Fruit fly (Drosophila melanogaster): ENCODE data around the gene foxo.

The foxo gene

DNA sequence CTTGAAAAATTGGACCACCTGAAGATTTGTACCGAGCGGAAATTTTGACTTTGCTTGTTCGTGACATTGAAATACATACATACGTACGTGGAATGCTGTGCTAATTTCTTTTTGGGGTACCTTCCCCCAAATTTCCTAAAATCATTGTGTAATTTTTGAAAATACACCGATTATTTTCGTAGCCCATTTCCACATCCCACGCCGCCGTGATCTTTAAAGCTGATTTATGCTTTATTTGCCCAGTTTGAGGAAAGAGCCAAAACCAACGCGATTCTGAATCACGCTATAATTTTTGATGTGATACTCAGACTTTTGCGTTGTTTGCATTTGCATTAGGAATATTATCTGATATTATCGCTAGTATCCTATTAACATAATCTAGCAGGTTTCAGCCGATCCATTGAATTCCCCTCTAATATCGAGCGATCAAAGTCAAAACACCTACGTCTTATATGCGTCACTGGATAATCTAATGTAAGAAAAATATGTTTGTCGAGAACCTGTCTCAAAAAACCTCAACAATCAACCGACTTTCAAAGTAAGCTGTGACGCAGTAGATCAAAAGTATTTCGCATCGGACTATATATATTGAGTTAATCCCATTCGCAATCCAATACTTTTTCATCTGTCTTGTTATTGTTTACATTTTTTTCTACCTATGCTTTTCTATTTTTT, 6.3 kb downstream of the foxo start:
- no peak for TF ChIP-seq psq (optimal IDR thresholded peaks at IDR 0.05)
- no peak for TF ChIP-seq EcR (GFP tag; optimal IDR thresholded peaks at IDR 0.05)
- no peak for TF ChIP-seq usp (GFP tag; optimal IDR thresholded peaks at IDR 0.05)
- TF ChIP-seq CG8478 (optimal IDR thresholded peaks at IDR 0.05) = no peak

DNA sequence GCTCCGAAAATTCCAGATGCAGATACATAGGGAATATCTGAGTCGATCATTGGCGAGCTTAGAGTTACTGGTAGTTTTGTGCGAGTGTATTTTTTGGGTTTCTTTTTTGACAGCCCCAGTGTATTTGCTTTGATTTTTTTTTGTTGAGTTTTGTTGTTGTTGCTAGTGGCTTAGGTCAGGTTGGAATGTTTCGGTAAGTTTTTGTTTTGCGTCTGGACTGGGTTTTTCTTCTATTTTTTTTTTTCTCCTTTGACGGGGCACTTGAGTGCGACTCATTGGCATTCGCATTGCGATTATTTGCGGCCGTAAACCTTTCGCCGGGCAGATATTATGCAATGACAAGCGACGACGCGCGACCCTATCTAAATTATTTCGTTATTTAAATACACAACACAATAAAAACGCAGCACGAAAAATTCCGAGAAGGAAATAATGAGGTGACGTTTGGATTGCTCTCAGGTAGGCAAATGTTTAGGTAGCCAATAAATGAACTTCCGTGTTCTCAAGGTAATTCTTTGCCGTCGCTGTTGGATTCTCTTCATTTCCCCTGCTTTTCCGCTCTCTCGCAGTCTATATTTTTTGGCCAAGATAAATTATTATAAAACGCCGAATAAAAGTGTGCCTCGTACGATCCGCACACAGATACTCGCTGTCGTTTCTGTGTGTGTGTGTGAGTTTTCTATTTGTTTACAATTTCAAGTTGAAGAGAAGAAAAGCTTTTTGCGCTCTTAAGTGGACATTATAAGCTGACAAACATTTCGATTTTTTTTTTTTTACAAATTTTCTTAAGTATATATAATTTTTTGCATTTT, 7.6 kb downstream of the foxo start:
- no peak for TF ChIP-seq pan (optimal IDR thresholded peaks at IDR 0.05)
- no peak for TF ChIP-seq CG8478 (optimal IDR thresholded peaks at IDR 0.05)
- TF ChIP-seq Dll (optimal IDR thresholded peaks at IDR 0.05) = no peak
- no peak for TF ChIP-seq usp (GFP tag; optimal IDR thresholded peaks at IDR 0.05)
- TF ChIP-seq EcR (GFP tag; optimal IDR thresholded peaks at IDR 0.05) = no peak
- TF ChIP-seq psq (optimal IDR thresholded peaks at IDR 0.05) = no peak

DNA sequence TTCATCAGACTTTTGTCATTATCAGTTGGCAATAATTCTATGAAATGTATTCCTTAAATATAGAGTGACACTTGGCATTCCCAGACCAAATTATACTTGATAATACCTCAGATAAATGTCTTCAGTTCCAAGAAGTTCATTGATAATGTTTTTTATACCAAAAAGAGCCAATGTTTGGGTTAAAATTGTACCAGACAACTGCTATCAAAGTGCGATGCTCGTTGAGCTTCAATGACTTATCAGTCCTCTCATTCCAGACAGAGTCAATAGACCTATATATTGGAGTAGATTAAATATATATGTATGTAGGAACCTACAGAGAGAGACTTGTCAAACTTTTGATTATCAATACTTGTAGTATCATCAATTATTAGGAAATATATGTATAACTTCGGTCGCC, 8.5 kb downstream of the foxo start:
- TF ChIP-seq EcR (GFP tag; optimal IDR thresholded peaks at IDR 0.05) (no peak), Dll (optimal IDR thresholded peaks at IDR 0.05) (no peak), psq (optimal IDR thresholded peaks at IDR 0.05) (no peak), usp (GFP tag; optimal IDR thresholded peaks at IDR 0.05) (no peak), pan (optimal IDR thresholded peaks at IDR 0.05) (no peak), CG8478 (optimal IDR thresholded peaks at IDR 0.05) (no peak)

DNA sequence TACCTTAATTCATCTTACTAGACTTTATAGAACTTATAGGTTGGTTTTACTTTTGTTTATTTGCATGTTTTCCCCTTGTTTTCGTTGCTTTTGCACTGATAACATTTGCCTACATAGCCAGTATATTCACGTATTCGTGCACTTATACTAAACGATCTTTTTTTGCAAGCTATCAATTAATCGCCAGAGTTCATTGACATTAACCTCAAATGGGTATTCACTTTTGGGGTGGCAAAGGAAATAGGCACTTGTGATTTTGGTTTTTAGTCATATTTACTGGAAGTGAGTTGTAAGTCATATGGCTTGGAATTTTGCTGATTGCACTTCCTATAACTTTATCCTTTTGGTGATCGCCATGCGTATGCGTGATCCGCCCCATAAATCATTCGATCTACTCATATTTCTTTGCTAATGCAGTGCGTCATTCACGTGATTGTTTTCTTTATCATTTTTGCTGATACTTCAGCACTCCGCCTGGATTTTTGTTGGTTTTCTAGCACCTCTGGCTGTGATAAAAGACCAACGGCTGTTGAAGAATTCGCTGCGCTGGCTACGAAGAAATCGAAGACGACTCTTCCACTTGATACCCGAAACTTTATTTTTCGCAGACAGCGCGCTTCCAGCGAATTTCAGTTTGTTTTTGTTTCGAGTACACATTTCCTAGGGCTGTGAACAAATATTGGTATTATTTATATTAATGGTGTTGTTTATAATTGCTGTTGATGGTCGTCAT, 11.3 kb downstream of the foxo start:
- TF ChIP-seq usp (GFP tag; optimal IDR thresholded peaks at IDR 0.05) (no peak), CG8478 (optimal IDR thresholded peaks at IDR 0.05) (no peak), Dll (optimal IDR thresholded peaks at IDR 0.05) (no peak), pan (optimal IDR thresholded peaks at IDR 0.05) (no peak), EcR (GFP tag; optimal IDR thresholded peaks at IDR 0.05) (no peak), psq (optimal IDR thresholded peaks at IDR 0.05) (no peak)

DNA sequence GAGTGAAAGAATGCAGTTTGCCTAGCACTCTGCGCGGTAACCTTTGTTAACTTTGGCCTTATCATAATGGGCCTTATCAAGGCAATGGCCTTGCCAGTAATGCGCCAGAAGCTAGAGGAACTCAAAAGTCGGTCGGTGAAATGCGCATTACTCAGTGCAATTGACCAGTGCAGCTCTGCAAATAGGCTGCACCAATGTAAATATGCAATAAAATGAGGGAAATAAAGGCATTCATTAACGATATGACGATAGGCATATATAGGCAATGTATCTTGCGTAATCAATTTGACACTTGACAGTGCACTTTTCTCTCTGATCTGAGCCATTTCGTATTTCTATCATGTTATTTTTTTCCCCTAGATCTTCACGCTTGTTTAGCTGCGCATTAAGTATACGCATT, 13.4 kb downstream of the foxo start:
- TF ChIP-seq EcR (GFP tag; optimal IDR thresholded peaks at IDR 0.05) (no peak), pan (optimal IDR thresholded peaks at IDR 0.05) (no peak), usp (GFP tag; optimal IDR thresholded peaks at IDR 0.05) (no peak), CG8478 (optimal IDR thresholded peaks at IDR 0.05) (no peak), psq (optimal IDR thresholded peaks at IDR 0.05) (no peak), Dll (optimal IDR thresholded peaks at IDR 0.05) (no peak)

DNA sequence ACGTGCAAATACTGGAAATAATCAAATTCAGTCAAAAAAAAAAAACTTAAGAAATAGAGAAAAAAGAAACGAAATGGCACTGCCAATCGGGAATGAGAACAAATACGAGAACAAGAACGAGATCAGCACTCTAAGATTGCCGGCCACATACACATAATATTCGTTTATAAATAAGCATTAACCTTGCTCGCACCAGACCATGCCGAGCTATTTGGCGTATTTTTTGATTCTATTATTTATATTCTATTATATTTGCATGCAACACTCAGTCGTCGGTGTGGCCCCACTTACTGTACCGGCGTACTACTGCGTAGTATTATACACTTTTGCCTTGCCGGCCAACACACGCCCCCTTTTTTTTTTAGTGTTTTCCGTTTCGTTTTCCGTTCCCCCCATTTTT, 13.9 kb downstream of the foxo start:
- TF ChIP-seq usp (GFP tag; optimal IDR thresholded peaks at IDR 0.05) (no peak), pan (optimal IDR thresholded peaks at IDR 0.05) (no peak), EcR (GFP tag; optimal IDR thresholded peaks at IDR 0.05) (no peak), Dll (optimal IDR thresholded peaks at IDR 0.05) (no peak), CG8478 (optimal IDR thresholded peaks at IDR 0.05) (no peak), psq (optimal IDR thresholded peaks at IDR 0.05) (no peak)

DNA sequence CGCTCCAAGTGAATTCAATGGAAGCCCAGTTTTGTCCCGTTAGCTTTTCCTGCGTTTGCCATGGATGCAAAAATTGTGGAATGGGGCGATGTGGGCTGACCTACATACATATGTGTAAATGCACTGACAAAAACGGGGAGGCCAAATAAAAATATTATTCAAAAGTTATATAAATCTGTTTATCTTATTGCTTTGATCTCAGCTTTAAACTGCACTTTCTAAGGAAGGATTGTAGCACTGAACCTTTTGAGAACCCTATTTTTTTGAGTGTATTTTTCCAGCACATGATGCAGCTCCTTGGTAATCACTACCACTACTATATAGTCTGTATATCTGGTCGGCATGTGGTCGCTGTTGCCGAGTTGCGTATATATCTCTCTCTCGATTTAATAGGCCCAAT, 20.3 kb downstream of the foxo start:
- no peak for TF ChIP-seq EcR (GFP tag; optimal IDR thresholded peaks at IDR 0.05)

DNA sequence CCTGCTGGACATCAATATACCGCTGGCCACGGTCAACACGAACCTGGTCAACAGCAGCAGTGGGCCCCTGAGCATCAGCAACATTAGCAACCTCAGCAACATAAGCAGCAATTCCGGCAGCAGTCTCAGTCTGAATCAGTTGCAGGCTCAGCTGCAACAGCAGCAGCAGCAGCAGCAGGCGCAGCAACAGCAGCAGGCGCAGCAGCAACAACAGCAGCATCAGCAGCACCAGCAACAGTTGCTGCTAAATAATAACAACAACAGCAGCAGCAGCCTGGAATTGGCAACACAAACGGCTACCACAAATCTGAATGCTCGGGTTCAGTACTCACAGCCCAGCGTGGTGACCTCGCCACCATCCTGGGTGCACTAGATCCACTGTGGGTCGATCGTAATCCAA, 24.8 kb downstream of the foxo start:
- no peak for TF ChIP-seq Dll (optimal IDR thresholded peaks at IDR 0.05)
- TF ChIP-seq psq (optimal IDR thresholded peaks at IDR 0.05) = no peak
- TF ChIP-seq EcR (GFP tag; optimal IDR thresholded peaks at IDR 0.05) = no peak
- no peak for TF ChIP-seq pan (optimal IDR thresholded peaks at IDR 0.05)
- TF ChIP-seq usp (GFP tag; optimal IDR thresholded peaks at IDR 0.05) = no peak
- no peak for TF ChIP-seq CG8478 (optimal IDR thresholded peaks at IDR 0.05)

DNA sequence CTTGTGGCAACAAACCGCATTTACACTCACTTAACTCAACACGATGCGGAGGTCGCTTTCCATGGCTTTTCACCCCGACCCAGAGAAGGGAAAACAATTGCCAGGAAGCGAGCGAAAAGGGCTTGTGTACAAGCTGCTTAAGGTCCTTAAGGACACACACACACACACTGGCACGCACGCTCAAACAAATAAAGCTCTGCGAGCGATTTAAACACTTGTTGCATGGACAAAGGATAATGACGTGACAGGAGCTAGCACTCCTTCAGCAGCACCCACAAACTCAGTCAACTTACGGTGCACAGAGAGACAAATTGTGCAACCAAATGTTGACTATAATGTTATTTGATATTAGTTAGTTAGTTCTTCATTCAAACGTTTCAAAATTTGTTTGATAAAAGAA, 28.8 kb downstream of the foxo start:
- TF ChIP-seq psq (optimal IDR thresholded peaks at IDR 0.05) = no peak
- TF ChIP-seq CG8478 (optimal IDR thresholded peaks at IDR 0.05) = no peak
- TF ChIP-seq Dll (optimal IDR thresholded peaks at IDR 0.05) = no peak
- no peak for TF ChIP-seq EcR (GFP tag; optimal IDR thresholded peaks at IDR 0.05)
- no peak for TF ChIP-seq usp (GFP tag; optimal IDR thresholded peaks at IDR 0.05)
- no peak for TF ChIP-seq pan (optimal IDR thresholded peaks at IDR 0.05)

DNA sequence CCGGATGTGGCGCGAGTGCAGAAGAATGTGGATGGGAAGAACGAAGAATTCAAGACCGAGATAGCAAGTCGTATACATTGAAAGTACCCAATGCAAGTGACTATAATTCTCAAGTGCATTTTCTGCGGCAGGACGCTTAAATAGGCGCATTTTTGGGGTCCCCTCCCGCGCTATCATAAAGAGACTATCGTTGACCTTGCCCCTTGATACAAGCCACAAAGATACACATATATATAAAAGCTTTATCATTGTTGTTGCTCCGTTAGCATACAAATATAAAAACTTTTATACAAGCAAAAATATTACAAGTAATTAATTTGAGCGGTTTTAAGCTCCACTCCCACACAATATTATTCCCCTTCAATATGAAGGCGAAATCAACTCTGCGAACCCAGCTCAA, 31.4 kb downstream of the foxo start:
- TF ChIP-seq Dll (optimal IDR thresholded peaks at IDR 0.05) = no peak
- TF ChIP-seq EcR (GFP tag; optimal IDR thresholded peaks at IDR 0.05) = no peak
- no peak for TF ChIP-seq pan (optimal IDR thresholded peaks at IDR 0.05)
- TF ChIP-seq CG8478 (optimal IDR thresholded peaks at IDR 0.05) = no peak
- no peak for TF ChIP-seq usp (GFP tag; optimal IDR thresholded peaks at IDR 0.05)
- TF ChIP-seq psq (optimal IDR thresholded peaks at IDR 0.05) = no peak

DNA sequence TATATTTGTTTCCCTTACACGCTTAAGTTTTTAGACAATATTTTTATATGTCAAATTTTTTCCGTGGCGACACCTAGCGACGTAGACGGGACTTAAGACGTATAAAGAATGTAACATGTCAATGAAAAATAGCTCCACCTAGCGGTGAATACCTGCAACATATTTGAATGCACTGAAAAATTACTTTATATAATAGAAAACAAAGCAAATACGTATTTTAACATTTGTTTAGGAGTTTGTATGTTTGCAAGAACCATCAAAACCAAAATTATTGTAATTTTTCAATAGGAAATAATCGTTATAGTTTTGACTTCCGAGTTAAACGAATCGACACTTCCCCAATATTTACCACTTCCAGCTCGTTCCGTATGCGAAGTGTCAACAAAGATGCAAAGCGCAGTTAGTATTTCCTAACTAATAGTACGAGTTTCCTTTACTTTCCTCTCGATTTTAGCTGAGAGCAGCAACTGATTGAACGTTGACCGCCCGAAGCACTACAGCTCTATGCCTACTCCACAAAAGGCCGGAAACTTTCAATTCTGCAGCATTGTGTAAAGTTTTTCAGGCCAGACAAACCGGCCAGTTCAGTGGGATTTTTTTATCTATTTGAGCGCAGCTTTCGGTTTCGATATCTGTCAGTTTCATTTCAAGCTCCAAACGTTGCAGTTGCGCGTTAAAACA, 32.3 kb downstream of the foxo start, which contains the start of gene Npc2b:
TSS of gene Npc2b (plus strand) at position 631 of the 681 bp plus-strand sequence.
- TF ChIP-seq usp (GFP tag; optimal IDR thresholded peaks at IDR 0.05) (no peak), EcR (GFP tag; optimal IDR thresholded peaks at IDR 0.05) (no peak), psq (optimal IDR thresholded peaks at IDR 0.05) (no peak), CG8478 (optimal IDR thresholded peaks at IDR 0.05) (no peak), pan (optimal IDR thresholded peaks at IDR 0.05) (no peak), Dll (optimal IDR thresholded peaks at IDR 0.05) (no peak)
